Fruit fly (Drosophila melanogaster) whole organism, embryonic: ENCODE measurements around the gene CG5535.
A peak's percentile ranks its signal among the peaks of the same experiment; 100 is the strongest.

ENCODE experiments used
- Ada2b ChIP-seq: fragments of 200-800 bp; sonication (Bioruptor generic); IDR thresholded peaks from 2 replicates; pipeline ENCODE4 v1.3.6; 2022; ENCODE audit warnings: missing biosample characterization, missing genetic modification characterization
- Aef1 ChIP-seq: fragments of 200-800 bp; sonication (Bioruptor generic); IDR thresholded peaks from 3 replicates; pipeline ENCODE4 v1.3.6; 2022; ENCODE audit warnings: missing biosample characterization, missing genetic modification characterization
- Atf-2 ChIP-seq: fragments of 200-800 bp; sonication (Bioruptor generic); optimal IDR thresholded peaks from 2 replicates; lab custom pipeline; 2016; ENCODE audit warnings: missing biosample characterization, missing genetic modification characterization
- CG10462 ChIP-seq: fragments of 200-800 bp; sonication (Bioruptor generic); optimal IDR thresholded peaks from 2 replicates; lab custom pipeline; 2016; ENCODE audit warnings: missing biosample characterization, missing genetic modification characterization
- CG11093 ChIP-seq: fragments of 200-800 bp; sonication (Bioruptor generic); IDR thresholded peaks from 3 replicates; pipeline ENCODE4 v1.3.6; 2022; ENCODE audit warnings: missing biosample characterization, missing genetic modification characterization
- CG11560 ChIP-seq: fragments of 200-800 bp; sonication (Bioruptor generic); IDR thresholded peaks from 3 replicates; pipeline ENCODE4 v1.3.6; 2022; ENCODE audit warnings: missing biosample characterization, missing genetic modification characterization
- CG12155 ChIP-seq: fragments of 200-800 bp; sonication (Bioruptor generic); optimal IDR thresholded peaks from 3 replicates; lab custom pipeline; 2016; ENCODE audit warnings: missing biosample characterization, missing genetic modification characterization
- CG12299 ChIP-seq: fragments of 200-800 bp; sonication (Bioruptor generic); optimal IDR thresholded peaks from 2 replicates; lab custom pipeline; 2018; ENCODE audit warnings: missing biosample characterization, mild to moderate bottlenecking, missing genetic modification characterization
- CG12769 ChIP-seq: fragments of 200-800 bp; sonication (Bioruptor generic); optimal IDR thresholded peaks from 2 replicates; lab custom pipeline; 2019; ENCODE audit warnings: missing biosample characterization, mild to moderate bottlenecking, missing genetic modification characterization, moderate library complexity
- CG13775 ChIP-seq: fragments of 200-800 bp; sonication (Bioruptor generic); optimal IDR thresholded peaks from 3 replicates; lab custom pipeline; 2017; ENCODE audit warnings: missing biosample characterization, mild to moderate bottlenecking, missing genetic modification characterization
- CG16863 ChIP-seq: fragments of 200-800 bp; sonication (Bioruptor generic); optimal IDR thresholded peaks from 3 replicates; lab custom pipeline; 2016; ENCODE audit warnings: missing biosample characterization, missing genetic modification characterization
- CG17186 ChIP-seq: fragments of 200-800 bp; sonication (Bioruptor generic); optimal IDR thresholded peaks from 3 replicates; lab custom pipeline; 2017; ENCODE audit warnings: missing biosample characterization, missing genetic modification reagents, missing genetic modification characterization
- CG17385 ChIP-seq: fragments of 200-800 bp; sonication (Bioruptor generic); optimal IDR thresholded peaks from 3 replicates; lab custom pipeline; 2018; ENCODE audit warnings: missing biosample characterization, mild to moderate bottlenecking, missing genetic modification characterization
- CG2202 ChIP-seq: fragments of 200-800 bp; sonication (Bioruptor generic); optimal IDR thresholded peaks from 2 replicates; lab custom pipeline; 2018; ENCODE audit warnings: missing biosample characterization, mild to moderate bottlenecking, missing genetic modification characterization
- CG32767 ChIP-seq: fragments of 200-800 bp; sonication (Bioruptor generic); IDR thresholded peaks from 2 replicates; pipeline ENCODE4 v1.3.6; 2022; ENCODE audit warnings: missing biosample characterization, missing genetic modification characterization
- CG3847 ChIP-seq: fragments of 200-800 bp; sonication (Bioruptor generic); IDR thresholded peaks from 2 replicates; pipeline ENCODE4 v1.3.6; 2022; ENCODE audit warnings: missing biosample characterization, missing genetic modification characterization
- CG4730 ChIP-seq: fragments of 200-800 bp; sonication (Bioruptor generic); IDR thresholded peaks from 2 replicates; pipeline ENCODE4 v1.3.6; 2022; ENCODE audit warnings: missing biosample characterization, missing genetic modification characterization
- CG5245 ChIP-seq: fragments of 200-800 bp; sonication (Bioruptor generic); optimal IDR thresholded peaks from 3 replicates; lab custom pipeline; 2016; ENCODE audit warnings: missing biosample characterization, missing genetic modification characterization
- CG7963 ChIP-seq: fragments of 200-800 bp; sonication (Bioruptor generic); IDR thresholded peaks from 3 replicates; pipeline ENCODE4 v1.3.6; 2022; ENCODE audit warnings: missing biosample characterization, missing genetic modification characterization; ENCODE audit not compliant: partially characterized antibody
- CG8089 ChIP-seq: fragments of 200-800 bp; sonication (Bioruptor generic); optimal IDR thresholded peaks from 3 replicates; lab custom pipeline; 2016; ENCODE audit warnings: missing biosample characterization, missing genetic modification characterization
- CG9817 ChIP-seq: fragments of 200-800 bp; sonication (Bioruptor generic); optimal IDR thresholded peaks from 2 replicates; lab custom pipeline; 2018; ENCODE audit warnings: missing biosample characterization, mild to moderate bottlenecking, missing genetic modification characterization, moderate library complexity
- Dfd ChIP-seq, 2 experiments: fragments of >200 bp; optimal IDR thresholded peaks; 2 replicates each; lab custom pipeline; 2017; ENCODE audit warnings: missing biosample characterization in 2 of 2, missing genetic modification characterization in 2 of 2
- Dll ChIP-seq: fragments of 200-800 bp; sonication (Bioruptor generic); IDR thresholded peaks from 4 replicates; pipeline ENCODE4 v1.3.6; 2022; ENCODE audit warnings: missing biosample characterization, missing genetic modification characterization; ENCODE audit not compliant: partially characterized antibody
- E2f1 ChIP-seq: fragments of 200-800 bp; sonication (Bioruptor generic); IDR thresholded peaks from 2 replicates; pipeline ENCODE4 v1.3.6; 2022; ENCODE audit warnings: missing biosample characterization, missing genetic modification characterization
- Elba2 ChIP-seq: fragments of 200-800 bp; sonication (Bioruptor generic); optimal IDR thresholded peaks from 3 replicates; lab custom pipeline; 2016; ENCODE audit warnings: missing biosample characterization, missing genetic modification characterization
- Ets65A ChIP-seq: fragments of 200-800 bp; sonication (Bioruptor generic); peaks from one replicate; lab custom pipeline; 2016; ENCODE audit warnings: missing biosample characterization, missing genetic modification characterization
- GATAe ChIP-seq: fragments of 200-800 bp; sonication (Bioruptor generic); conservative IDR thresholded peaks from 2 replicates; pipeline ENCODE4 v1.3.6; 2022; ENCODE audit warnings: missing biosample characterization, missing genetic modification characterization
- HLH3B ChIP-seq: fragments of 200-800 bp; sonication (Bioruptor generic); IDR thresholded peaks from 2 replicates; pipeline ENCODE4 v1.3.6; 2022; ENCODE audit warnings: missing biosample characterization, missing genetic modification characterization
- HLH54F ChIP-seq: fragments of 200-800 bp; sonication (Bioruptor generic); optimal IDR thresholded peaks from 3 replicates; lab custom pipeline; 2016; ENCODE audit warnings: missing biosample characterization, missing genetic modification characterization
- HLHmδ ChIP-seq: fragments of 200-800 bp; sonication (Bioruptor generic); optimal IDR thresholded peaks from 2 replicates; lab custom pipeline; 2018; ENCODE audit warnings: missing biosample characterization, mild to moderate bottlenecking, missing genetic modification characterization, moderate library complexity
- Med ChIP-seq: fragments of 200-800 bp; sonication (Bioruptor generic); peaks from one replicate; lab custom pipeline; 2016; ENCODE audit warnings: missing biosample characterization, missing genetic modification characterization, mild to moderate bottlenecking, inconsistent platforms, moderate library complexity
- Meics ChIP-seq: fragments of 200-800 bp; sonication (Bioruptor generic); optimal IDR thresholded peaks from 2 replicates; lab custom pipeline; 2017; ENCODE audit warnings: missing biosample characterization, mild to moderate bottlenecking, missing genetic modification characterization
- Mrtf ChIP-seq: fragments of 200-800 bp; sonication (Bioruptor generic); IDR thresholded peaks from 3 replicates; pipeline ENCODE4 v1.3.6; 2022; ENCODE audit warnings: missing biosample characterization, missing genetic modification characterization
- Neu2 ChIP-seq: fragments of 200-800 bp; sonication (Bioruptor generic); optimal IDR thresholded peaks from 3 replicates; lab custom pipeline; 2016; ENCODE audit warnings: missing biosample characterization, missing genetic modification characterization, borderline replicate concordance
- Oli ChIP-seq: fragments of 200-800 bp; sonication (Bioruptor generic); optimal IDR thresholded peaks from 2 replicates; lab custom pipeline; 2018; ENCODE audit warnings: missing biosample characterization, mild to moderate bottlenecking, missing genetic modification characterization, moderate library complexity
- Ravus ChIP-seq: fragments of 200-800 bp; sonication (Bioruptor generic); IDR thresholded peaks from 2 replicates; pipeline ENCODE4 v1.3.6; 2022; ENCODE audit warnings: missing biosample characterization, missing genetic modification characterization
- amos ChIP-seq: fragments of 200-800 bp; sonication (Bioruptor generic); IDR thresholded peaks from 2 replicates; pipeline ENCODE4 v1.3.6; 2022; ENCODE audit warnings: missing biosample characterization, missing genetic modification characterization; ENCODE audit not compliant: partially characterized antibody
- aop ChIP-seq: fragments of 200-800 bp; sonication (Bioruptor generic); IDR thresholded peaks from 2 replicates; pipeline ENCODE4 v1.3.6; 2022; ENCODE audit warnings: missing biosample characterization, missing genetic modification characterization
- bab2 ChIP-seq: fragments of 200-800 bp; sonication (Bioruptor generic); optimal IDR thresholded peaks from 2 replicates; lab custom pipeline; 2016; ENCODE audit warnings: missing biosample characterization, missing genetic modification characterization
- bcd ChIP-seq: fragments of 200-800 bp; sonication (Bioruptor generic); optimal IDR thresholded peaks from 2 replicates; lab custom pipeline; 2017; ENCODE audit warnings: missing biosample characterization, mild to moderate bottlenecking, missing genetic modification characterization
- bigmax ChIP-seq: fragments of 200-800 bp; sonication (Bioruptor generic); optimal IDR thresholded peaks from 2 replicates; lab custom pipeline; 2018; ENCODE audit warnings: missing biosample characterization, mild to moderate bottlenecking, missing genetic modification characterization
- dysf ChIP-seq: fragments of 200-800 bp; sonication (Bioruptor generic); IDR thresholded peaks from 3 replicates; pipeline ENCODE4 v1.3.6; 2022; ENCODE audit warnings: missing biosample characterization, missing genetic modification characterization
- hth ChIP-seq: fragments of >200 bp; optimal IDR thresholded peaks from 2 replicates; lab custom pipeline; 2017; ENCODE audit warnings: inconsistent platforms
- mld ChIP-seq: fragments of 200-800 bp; sonication (Bioruptor generic); IDR thresholded peaks from 3 replicates; pipeline ENCODE4 v1.3.6; 2022; ENCODE audit warnings: missing biosample characterization, missing genetic modification characterization; ENCODE audit not compliant: partially characterized antibody
- nom ChIP-seq: fragments of 200-800 bp; sonication (Bioruptor generic); optimal IDR thresholded peaks from 2 replicates; lab custom pipeline; 2017; ENCODE audit warnings: missing biosample characterization, missing genetic modification characterization, mild to moderate bottlenecking, moderate library complexity, missing genetic modification reagents
- pb ChIP-seq: fragments of 200-800 bp; sonication (Bioruptor generic); optimal IDR thresholded peaks from 3 replicates; lab custom pipeline; 2016; ENCODE audit warnings: missing biosample characterization, missing genetic modification characterization
- ro ChIP-seq: fragments of 200-800 bp; sonication (Bioruptor generic); IDR thresholded peaks from 2 replicates; pipeline ENCODE4 v1.3.6; 2022; ENCODE audit warnings: missing biosample characterization, missing genetic modification characterization
- run ChIP-seq: fragments of 200-800 bp; sonication (Bioruptor generic); optimal IDR thresholded peaks from 3 replicates; lab custom pipeline; 2018; ENCODE audit warnings: missing biosample characterization, mild to moderate bottlenecking, missing genetic modification characterization
- sim ChIP-seq: fragments of 200-800 bp; sonication (Bioruptor generic); IDR thresholded peaks from 2 replicates; pipeline ENCODE4 v1.3.6; 2022; ENCODE audit warnings: missing biosample characterization, missing genetic modification characterization
- slbo ChIP-seq: fragments of 200-800 bp; sonication (Bioruptor generic); IDR thresholded peaks from 2 replicates; pipeline ENCODE4 v1.3.6; 2022; ENCODE audit warnings: missing biosample characterization, missing genetic modification characterization
- slp2 ChIP-seq: fragments of 200-800 bp; sonication (Bioruptor generic); optimal IDR thresholded peaks from 2 replicates; lab custom pipeline; 2016; ENCODE audit warnings: missing biosample characterization, missing genetic modification characterization
- tio ChIP-seq: fragments of 200-800 bp; sonication (Bioruptor generic); optimal IDR thresholded peaks from 2 replicates; lab custom pipeline; 2017; ENCODE audit warnings: missing biosample characterization, missing genetic modification characterization, inconsistent platforms
- tx ChIP-seq: fragments of 200-800 bp; sonication (Bioruptor generic); optimal IDR thresholded peaks from 2 replicates; lab custom pipeline; 2016; ENCODE audit warnings: missing biosample characterization, missing genetic modification characterization

CG5535 gene

DNA sequence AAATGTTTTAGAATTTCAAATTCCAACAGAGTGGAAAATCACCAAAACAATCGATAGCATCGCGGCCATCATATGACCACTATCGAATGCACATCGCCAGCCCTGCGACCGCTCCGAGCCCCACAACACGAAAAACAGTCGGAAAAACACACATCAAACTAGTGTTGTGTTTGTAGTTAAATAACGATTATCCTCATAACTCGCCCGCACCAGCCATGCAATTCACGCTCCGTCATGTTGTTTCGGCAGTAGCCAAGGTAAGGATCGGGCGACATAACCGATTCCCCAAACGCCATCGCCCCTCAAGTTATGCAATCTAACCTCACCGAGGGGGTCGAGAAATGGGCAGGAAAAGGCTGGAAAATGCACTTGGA lies 9.6 kb downstream of the CG5535 start (continued):
- no peak for TF ChIP-seq CG12155 (GFP tag; lab: Kevin White, UChicago)
- TF ChIP-seq CG12299: no peak
- peak; percentile 83 for TF ChIP-seq amos
- TF ChIP-seq GATAe: no peak
- TF ChIP-seq CG12769 (tag; lab: Kevin White, UChicago): no peak
- TF ChIP-seq CG8089 (GFP tag; lab: Kevin White, UChicago): no peak
- no peak; the same call in 2 of the 3 replicates for TF ChIP-seq CG11560 (tag; lab: Robert Waterston, UW)
- no peak for TF ChIP-seq run
- TF ChIP-seq Meics: no peak
- no peak for TF ChIP-seq CG17385 (GFP tag; lab: Kevin White, UChicago)
- no peak for TF ChIP-seq CG13775 (GFP tag; lab: Kevin White, UChicago)
- no peak for TF ChIP-seq Elba2 (GFP tag; lab: Kevin White, UChicago)
- TF ChIP-seq Aef1 (GFP tag; lab: Robert Waterston, UW): no peak
- peak; percentile 76 for TF ChIP-seq Dll (GFP tag; lab: Robert Waterston, UW)
- TF ChIP-seq bigmax: peak; percentile 75
- TF ChIP-seq CG10462 (GFP tag; lab: Kevin White, UChicago): no peak
- TF ChIP-seq CG11093 (GFP tag; lab: Robert Waterston, UW): no peak
- no peak for TF ChIP-seq CG2202 (tag; lab: Kevin White, UChicago)
- no peak for TF ChIP-seq Ets65A
- TF ChIP-seq Atf-2 (GFP tag; lab: Kevin White, UChicago): no peak
- TF ChIP-seq CG9817 (tag; lab: Kevin White, UChicago): no peak
- TF ChIP-seq CG16863: no peak
- TF ChIP-seq HLH3B: no peak
- no peak for TF ChIP-seq hth
- TF ChIP-seq CG3847 (GFP tag; lab: Robert Waterston, UW): peak; percentile 35; the same call in 1 of the 2 replicates
- no peak for TF ChIP-seq aop (GFP tag; lab: Robert Waterston, UW)
- TF ChIP-seq bab2: no peak
- TF ChIP-seq Ravus: no peak
- TF ChIP-seq Oli (tag; lab: Kevin White, UChicago): no peak
- no peak for TF ChIP-seq CG17186 (GFP tag; lab: Kevin White, UChicago)
- no peak for TF ChIP-seq sim
- no peak for TF ChIP-seq E2f1 (GFP tag; lab: Robert Waterston, UW)
- TF ChIP-seq dysf (GFP tag; lab: Robert Waterston, UW): 0 out of 3 replicates have a peak, but pooled peaks have one; percentile 15
- no peak for TF ChIP-seq tio (GFP tag; lab: Kevin White, UChicago)
- no peak for TF ChIP-seq Mrtf (GFP tag; lab: Robert Waterston, UW)
- no peak for TF ChIP-seq ro (GFP tag; lab: Robert Waterston, UW)
- TF ChIP-seq Med (GFP tag; lab: Kevin White, UChicago): no peak
- peak; percentile 57; the same call in 1 of the 2 replicates for TF ChIP-seq slbo (GFP tag; lab: Robert Waterston, UW)
- TF ChIP-seq CG5245 (GFP tag; lab: Kevin White, UChicago): no peak
- TF ChIP-seq Dfd (GFP tag; optimal IDR thresholded peaks at IDR 0.05; lab: Kevin White, UChicago): no peak
- TF ChIP-seq HLH54F (GFP tag; lab: Kevin White, UChicago): no peak
- TF ChIP-seq HLHmδ (GFP tag; lab: Kevin White, UChicago): no peak
- TF ChIP-seq Neu2 (GFP tag; lab: Kevin White, UChicago): no peak
- no peak for TF ChIP-seq Ada2b (GFP tag; lab: Robert Waterston, UW)
- TF ChIP-seq CG4730 (GFP tag; lab: Robert Waterston, UW): no peak
- TF ChIP-seq pb (GFP tag; lab: Kevin White, UChicago): no peak
- TF ChIP-seq CG7963 (GFP tag; lab: Robert Waterston, UW): peak; percentile 60
- TF ChIP-seq bcd: no peak
- no peak for TF ChIP-seq nom (GFP tag; lab: Kevin White, UChicago)
- no peak for TF ChIP-seq tx
- no peak for TF ChIP-seq CG32767 (GFP tag; lab: Robert Waterston, UW)
- no peak for TF ChIP-seq slp2 (GFP tag; lab: Kevin White, UChicago)
- peak; percentile 66; the same call in 1 of the 3 replicates for TF ChIP-seq mld (GFP tag; lab: Robert Waterston, UW)
